Fruit fly (Drosophila melanogaster): ENCODE measurements around the gene CG16762.

CG16762 gene

DNA sequence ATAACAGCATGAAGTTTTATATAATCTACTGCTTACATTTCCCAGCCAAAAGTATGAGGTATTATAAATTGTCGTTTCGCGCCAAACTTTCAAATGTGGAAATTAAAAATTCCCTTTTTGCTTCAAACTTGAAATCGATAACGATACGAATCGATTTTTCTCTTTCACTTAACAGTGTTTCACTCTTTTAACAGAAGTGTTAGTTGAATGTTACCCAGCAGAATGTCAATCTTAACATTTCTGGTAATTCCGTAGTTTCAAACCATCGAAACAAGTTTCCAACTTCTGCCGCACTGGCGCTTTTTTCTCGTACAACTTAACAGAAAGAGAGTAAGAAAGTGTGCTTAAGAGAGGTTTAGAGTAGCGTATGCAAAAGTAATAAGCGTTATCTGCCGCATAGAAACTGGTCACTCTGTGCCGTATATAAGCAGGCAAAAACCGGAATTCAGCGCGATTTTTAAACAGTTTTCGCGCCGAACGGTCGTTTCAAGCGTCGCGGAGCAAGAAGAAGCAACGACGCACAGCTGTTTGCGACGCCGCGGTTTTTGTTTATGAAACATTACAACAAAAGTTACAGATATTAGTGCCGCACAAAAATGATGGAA lies 8.9 kb downstream of the CG16762 start (continued):
- no peak for TF ChIP-seq cg (GFP tag; optimal IDR thresholded peaks at IDR 0.05)
- 0 out of 3 replicates have a peak, but pooled peaks have one; percentile 16 for TF ChIP-seq sr (GFP tag; IDR thresholded peaks at IDR 0.05)
- peak; percentile 38; the same call in 1 of the 3 replicates for TF ChIP-seq Doc3 (GFP tag; IDR thresholded peaks at IDR 0.05; ENCODE audit: partially characterized antibody)
- no peak for TF ChIP-seq CG11093 (GFP tag; IDR thresholded peaks at IDR 0.05)
- peak; percentile 87 for TF ChIP-seq CG8359 (GFP tag; optimal IDR thresholded peaks at IDR 0.05; ENCODE audit: borderline replicate concordance)
- no peak for TF ChIP-seq Sox102F (GFP tag; optimal IDR thresholded peaks at IDR 0.05)
- peak; percentile 60 for TF ChIP-seq E2f1 (GFP tag; IDR thresholded peaks at IDR 0.05)
- TF ChIP-seq CG14710 (tag; optimal IDR thresholded peaks at IDR 0.05), result peak; percentile 83
- TF ChIP-seq fd3F (GFP tag; optimal IDR thresholded peaks at IDR 0.05), result no peak
- no peak for TF ChIP-seq emc (GFP tag; optimal IDR thresholded peaks at IDR 0.05)
- 0 out of 2 replicates have a peak, but pooled peaks have one; percentile 36 for TF ChIP-seq NFAT (GFP tag; IDR thresholded peaks at IDR 0.05)
- TF ChIP-seq Rx (GFP tag; IDR thresholded peaks at IDR 0.05), result no peak
- TF ChIP-seq dan (GFP tag; IDR thresholded peaks at IDR 0.05), result no peak
- peak; percentile 89 for TF ChIP-seq Jarid2 (GFP tag; optimal IDR thresholded peaks at IDR 0.05)
- no peak for TF ChIP-seq CG8089 (GFP tag; optimal IDR thresholded peaks at IDR 0.05)
- TF ChIP-seq slbo (GFP tag; IDR thresholded peaks at IDR 0.05), result peak; percentile 22; the same call in 1 of the 2 replicates
- TF ChIP-seq ap (GFP tag; IDR thresholded peaks at IDR 0.05), result no peak
- TF ChIP-seq CG12219 (GFP tag; optimal IDR thresholded peaks at IDR 0.05), result peak; percentile 24
- TF ChIP-seq Oaz (GFP tag; IDR thresholded peaks at IDR 0.05), result no peak
- peak; percentile 67 for TF ChIP-seq her (GFP tag; optimal IDR thresholded peaks at IDR 0.05)
- TF ChIP-seq Poxn (GFP tag; IDR thresholded peaks at IDR 0.05), result no peak
- peak; percentile 29 for TF ChIP-seq Blimp-1 (GFP tag; optimal IDR thresholded peaks at IDR 0.05)
- TF ChIP-seq CG3281 (GFP tag; optimal IDR thresholded peaks at IDR 0.05), result peak; percentile 1
- no peak for TF ChIP-seq Fer2 (tag; optimal IDR thresholded peaks at IDR 0.05)
- no peak for TF ChIP-seq jumu (GFP tag; optimal IDR thresholded peaks at IDR 0.05)
- TF ChIP-seq CG6654 (GFP tag; optimal IDR thresholded peaks at IDR 0.05), result no peak
- TF ChIP-seq CG2875 (GFP tag; optimal IDR thresholded peaks at IDR 0.05), result peak; percentile 32
- TF ChIP-seq CG10274 (GFP tag; optimal IDR thresholded peaks at IDR 0.05), result no peak
- no peak for TF ChIP-seq CG17359 (tag; optimal IDR thresholded peaks at IDR 0.05)
- TF ChIP-seq pita (GFP tag; optimal IDR thresholded peaks at IDR 0.05), result peak; percentile 96
- no peak for TF ChIP-seq Dfd (GFP tag; optimal IDR thresholded peaks at IDR 0.05)
- TF ChIP-seq run (tag; optimal IDR thresholded peaks at IDR 0.05), result no peak
- no peak for TF ChIP-seq CG12236 (GFP tag; optimal IDR thresholded peaks at IDR 0.05)
- TF ChIP-seq yki (optimal IDR thresholded peaks at IDR 0.05), result no peak
- 0 out of 2 replicates have a peak, but pooled peaks have one; percentile 13 for TF ChIP-seq CG11696 (GFP tag; IDR thresholded peaks at IDR 0.05)
- peak; percentile 44; the same call in 1 of the 2 replicates for TF ChIP-seq Adf1 (GFP tag; IDR thresholded peaks at IDR 0.05)
- peak; percentile 42; the same call in 1 of the 2 replicates for TF ChIP-seq CG14014 (GFP tag; IDR thresholded peaks at IDR 0.05)
- TF ChIP-seq pzg (GFP tag; optimal IDR thresholded peaks at IDR 0.05), result peak; percentile 93
- peak; percentile 81 for TF ChIP-seq CG10267 (tag; optimal IDR thresholded peaks at IDR 0.05)
- TF ChIP-seq CG4617 (GFP tag; optimal IDR thresholded peaks at IDR 0.05; ENCODE audit: borderline replicate concordance), result no peak
- no peak for TF ChIP-seq HHEX (GFP tag; optimal IDR thresholded peaks at IDR 0.05)
- TF ChIP-seq CG12155 (GFP tag; optimal IDR thresholded peaks at IDR 0.05), result peak; percentile 27
- TF ChIP-seq Stat92E (GFP tag; optimal IDR thresholded peaks at IDR 0.05), result peak in 1 of 3 experiments; percentile 96
- TF ChIP-seq ATbp (GFP tag; optimal IDR thresholded peaks at IDR 0.05), result no peak
- TF ChIP-seq CG42726 (GFP tag; IDR thresholded peaks at IDR 0.05; ENCODE audit: partially characterized antibody), result peak; percentile 55; the same call in 1 of the 2 replicates
- peak; percentile 47 for TF ChIP-seq BEAF-32 (GFP tag; optimal IDR thresholded peaks at IDR 0.05)
- TF ChIP-seq H2.0 (GFP tag; IDR thresholded peaks at IDR 0.05), result no peak
- TF ChIP-seq CG17802 (tag; optimal IDR thresholded peaks at IDR 0.05), result no peak
- TF ChIP-seq nerfin-2 (GFP tag; IDR thresholded peaks at IDR 0.05; ENCODE audit: partially characterized antibody), result no peak
